Worm (Caenorhabditis elegans) whole organism, young adult: ENCODE results near the gene dnpp-1.

Source experiments
- F52B5.7 ChIP-seq: sonication (generic microtip); optimal IDR thresholded peaks from 2 replicates; lab custom pipeline; 2016; ENCODE audit warnings: mild to moderate bottlenecking, missing genetic modification characterization, missing compliant biosample characterization
- K11D2.4 ChIP-seq: fragments of 200-800 bp; sonication (Bioruptor generic); IDR thresholded peaks from 2 replicates; pipeline ENCODE4 v1.3.6; 2022; ENCODE audit warnings: missing genetic modification reagents, missing genetic modification characterization, missing compliant biosample characterization
- K12H6.12 ChIP-seq: fragments of 200-800 bp; sonication (Bioruptor generic); optimal IDR thresholded peaks from 2 replicates; lab custom pipeline; 2018; ENCODE audit warnings: mild to moderate bottlenecking, missing genetic modification characterization, missing compliant biosample characterization
- T07F8.4 ChIP-seq: sonication (generic microtip); optimal IDR thresholded peaks from 2 replicates; lab custom pipeline; 2016; ENCODE audit warnings: mild to moderate bottlenecking, missing genetic modification characterization, moderate library complexity, missing compliant biosample characterization
- T26A5.8 ChIP-seq: sonication (generic microtip); optimal IDR thresholded peaks from 2 replicates; lab custom pipeline; 2016; ENCODE audit warnings: missing genetic modification characterization, missing compliant biosample characterization
- Y79H2A.3 ChIP-seq: fragments of 200-800 bp; sonication (Bioruptor generic); conservative IDR thresholded peaks from 2 replicates; pipeline ENCODE4 v1.3.6; 2022; ENCODE audit warnings: missing genetic modification reagents, missing genetic modification characterization, missing compliant biosample characterization
- ZK185.1 ChIP-seq: sonication (generic microtip); optimal IDR thresholded peaks from 2 replicates; lab custom pipeline; 2016; ENCODE audit warnings: mild to moderate bottlenecking, missing genetic modification characterization, missing compliant biosample characterization; ENCODE audit not compliant: poor library complexity, severe bottlenecking
- ama-1 ChIP-seq, 3 experiments: fragments of 150-350 bp in 1 of 3; sonication (generic microtip) in 2 of 3; optimal IDR thresholded peaks; 2 replicates each; lab custom pipeline; 2014 to 2018; ENCODE audit warnings: missing biosample characterization in 2 of 3, missing genetic modification characterization in 2 of 3, missing genetic modification reagents in 2 of 3
- aptf-2 ChIP-seq: fragments of 200-800 bp; sonication (Bioruptor generic); conservative IDR thresholded peaks from 2 replicates; pipeline ENCODE4 v1.3.6; 2022; ENCODE audit warnings: missing genetic modification reagents, missing genetic modification characterization, missing compliant biosample characterization
- attf-6 ChIP-seq: fragments of 200-800 bp; sonication (Bioruptor generic); IDR thresholded peaks from 2 replicates; pipeline ENCODE4 v1.3.6; 2022; ENCODE audit warnings: missing genetic modification reagents, missing genetic modification characterization, missing compliant biosample characterization
- egl-44 ChIP-seq: fragments of 200-800 bp; sonication (Bioruptor generic); IDR thresholded peaks from 2 replicates; pipeline ENCODE4 v1.3.6; 2022; ENCODE audit warnings: missing genetic modification reagents, missing genetic modification characterization, missing compliant biosample characterization
- ekl-4 ChIP-seq: fragments of 200-800 bp; sonication (Bioruptor generic); IDR thresholded peaks from 2 replicates; pipeline ENCODE4 v1.3.6; 2022; ENCODE audit warnings: missing genetic modification reagents, missing genetic modification characterization, missing compliant biosample characterization
- gei-17 ChIP-seq: fragments of 200-800 bp; sonication (Bioruptor generic); optimal IDR thresholded peaks from 2 replicates; lab custom pipeline; 2018; ENCODE audit warnings: mild to moderate bottlenecking, missing genetic modification characterization, missing compliant biosample characterization
- him-1 ChIP-seq: sonication (generic microtip); optimal IDR thresholded peaks from 2 replicates; lab custom pipeline; 2016; ENCODE audit warnings: missing genotype, missing genetic modification reagents, missing genetic modification characterization, missing compliant biosample characterization
- hmg-20 ChIP-seq: fragments of 200-800 bp; sonication (Bioruptor generic); IDR thresholded peaks from 2 replicates; pipeline ENCODE4 v1.3.6; 2022; ENCODE audit warnings: missing genetic modification reagents, missing genetic modification characterization, missing compliant biosample characterization
- lin-26 ChIP-seq: fragments of 200-800 bp; sonication (Bioruptor generic); IDR thresholded peaks from 2 replicates; pipeline ENCODE4 v1.3.6; 2022; ENCODE audit warnings: missing genetic modification reagents, missing genetic modification characterization, missing compliant biosample characterization
- lin-40 ChIP-seq: sonication (generic microtip); optimal IDR thresholded peaks from 2 replicates; lab custom pipeline; 2016; ENCODE audit warnings: missing genetic modification characterization, mild to moderate bottlenecking, missing compliant biosample characterization, missing genotype, missing genetic modification reagents
- lin-54 ChIP-seq: fragments of 200-800 bp; sonication (Bioruptor generic); optimal IDR thresholded peaks from 2 replicates; lab custom pipeline; 2018; ENCODE audit warnings: mild to moderate bottlenecking, missing genetic modification characterization, missing compliant biosample characterization
- lsy-27 ChIP-seq: sonication (generic microtip); optimal IDR thresholded peaks from 2 replicates; lab custom pipeline; 2017; ENCODE audit warnings: missing genetic modification characterization, mild to moderate bottlenecking, missing compliant biosample characterization, antibody characterized with exemption, missing genotype, borderline replicate concordance; ENCODE audit not compliant: insufficient read depth
- madf-6 ChIP-seq: fragments of 200-800 bp; sonication (Bioruptor generic); IDR thresholded peaks from 2 replicates; pipeline ENCODE4 v1.3.6; 2022; ENCODE audit warnings: missing genetic modification reagents, missing genetic modification characterization, missing compliant biosample characterization
- madf-8 ChIP-seq: fragments of 200-800 bp; sonication (Bioruptor generic); conservative IDR thresholded peaks from 2 replicates; pipeline ENCODE4 v1.3.6; 2022; ENCODE audit warnings: missing genetic modification reagents, missing genetic modification characterization, missing compliant biosample characterization
- nhr-27 ChIP-seq: fragments of 200-800 bp; sonication (Bioruptor generic); optimal IDR thresholded peaks from 2 replicates; lab custom pipeline; 2018; ENCODE audit warnings: mild to moderate bottlenecking, missing genetic modification characterization, moderate library complexity, missing compliant biosample characterization
- nhr-90 ChIP-seq: sonication (generic microtip); optimal IDR thresholded peaks from 2 replicates; lab custom pipeline; 2016; ENCODE audit warnings: missing genotype, mild to moderate bottlenecking, missing genetic modification characterization, missing compliant biosample characterization
- pha-4 ChIP-seq: fragments of 150-350 bp; sonication (generic microtip); optimal IDR thresholded peaks from 2 replicates; lab custom pipeline; 2014; ENCODE audit warnings: missing biosample characterization, missing genetic modification reagents, missing genetic modification characterization
- rec-8 ChIP-seq, 2 experiments: sonication (generic microtip); optimal IDR thresholded peaks; 2 replicates each; lab custom pipeline; 2016; ENCODE audit warnings: mild to moderate bottlenecking in 2 of 2, missing genetic modification characterization in 2 of 2, missing genetic modification reagents in 2 of 2, missing genotype in 2 of 2, missing biosample characterization in 1 of 2, missing compliant biosample characterization in 1 of 2, moderate library complexity in 1 of 2
- snpc-1.1 ChIP-seq: sonication (generic microtip); optimal IDR thresholded peaks from 2 replicates; lab custom pipeline; 2017; ENCODE audit warnings: missing genetic modification characterization, mild to moderate bottlenecking, missing compliant biosample characterization, antibody characterized with exemption, moderate library complexity, missing genotype, missing genetic modification reagents; ENCODE audit not compliant: insufficient read depth
- snpc-4 ChIP-seq, 5 experiments: fragments of 150-350 bp in 1 of 5; sonication (generic microtip) in 4 of 5; optimal IDR thresholded peaks; 2 replicates each; lab custom pipeline; 2014 to 2018; ENCODE audit warnings: missing genetic modification characterization in 5 of 5, missing biosample characterization in 3 of 5, antibody characterized with exemption in 2 of 5, mild to moderate bottlenecking in 2 of 5, missing compliant biosample characterization in 2 of 5, missing genotype in 2 of 5, moderate library complexity in 2 of 5, missing genetic modification reagents in 1 of 5
- somi-1 ChIP-seq: fragments of 200-800 bp; sonication (Bioruptor generic); optimal IDR thresholded peaks from 2 replicates; lab custom pipeline; 2018; ENCODE audit warnings: mild to moderate bottlenecking, missing genetic modification characterization, missing compliant biosample characterization
- sptf-2 ChIP-seq: fragments of 200-800 bp; sonication (Bioruptor generic); optimal IDR thresholded peaks from 2 replicates; lab custom pipeline; 2018; ENCODE audit warnings: mild to moderate bottlenecking, missing genetic modification characterization, missing compliant biosample characterization
- tbp1 ChIP-seq: fragments of 200-800 bp; sonication (Bioruptor generic); optimal IDR thresholded peaks from 2 replicates; lab custom pipeline; 2018; ENCODE audit warnings: mild to moderate bottlenecking, missing genetic modification characterization, missing compliant biosample characterization
- tlf-1 ChIP-seq: fragments of 200-800 bp; sonication (Bioruptor generic); optimal IDR thresholded peaks from 2 replicates; lab custom pipeline; 2018; ENCODE audit warnings: mild to moderate bottlenecking, missing genetic modification characterization, missing compliant biosample characterization
- unc-62 ChIP-seq: fragments of 150-350 bp; optimal IDR thresholded peaks from 2 replicates; lab custom pipeline; 2014; ENCODE audit warnings: missing biosample characterization, missing genetic modification reagents, missing genetic modification characterization
- zfh-2 ChIP-seq: fragments of 200-800 bp; sonication (Bioruptor generic); conservative IDR thresholded peaks from 2 replicates; pipeline ENCODE4 v1.3.6; 2022; ENCODE audit warnings: missing genetic modification reagents, missing genetic modification characterization, missing compliant biosample characterization
- ztf-18 ChIP-seq: sonication (generic microtip); optimal IDR thresholded peaks from 2 replicates; lab custom pipeline; 2016; ENCODE audit warnings: missing genotype, mild to moderate bottlenecking, missing genetic modification characterization, missing compliant biosample characterization
- ztf-25 ChIP-seq: fragments of 200-800 bp; sonication (Bioruptor generic); IDR thresholded peaks from 2 replicates; pipeline ENCODE4 v1.3.6; 2022; ENCODE audit warnings: missing genetic modification reagents, missing genetic modification characterization, missing compliant biosample characterization
- ztf-26 ChIP-seq: sonication (generic microtip); optimal IDR thresholded peaks from 2 replicates; lab custom pipeline; 2017; ENCODE audit warnings: missing genetic modification characterization, missing compliant biosample characterization
- ztf-3 ChIP-seq: fragments of 200-800 bp; sonication (Bioruptor generic); optimal IDR thresholded peaks from 2 replicates; lab custom pipeline; 2018; ENCODE audit warnings: mild to moderate bottlenecking, missing genetic modification characterization, missing compliant biosample characterization

Gene dnpp-1

ce11 chrIII:5838159-5839046, 25.2 kb downstream of the dnpp-1 start (continued):
- TF ChIP-seq madf-6 (GFP tag; lab: Robert Waterston, UW) (no peak), unc-62 (no peak), lin-26 (no peak), lin-40 (tag; lab: Kevin White, UChicago) (peak; percentile 34), madf-8 (GFP tag; lab: Robert Waterston, UW) (no peak), ztf-18 (no peak), tlf-1 (GFP tag; lab: Kevin White, UChicago) (no peak), ztf-3 (GFP tag; lab: Kevin White, UChicago) (no peak), attf-6 (GFP tag; lab: Robert Waterston, UW) (no peak), somi-1 (GFP tag; lab: Kevin White, UChicago) (no peak), nhr-27 (no peak), pha-4 (tag; lab: Kevin White, UChicago) (peak; percentile 66), zfh-2 (GFP tag; lab: Robert Waterston, UW) (no peak), hmg-20 (GFP tag; lab: Robert Waterston, UW) (no peak), ztf-25 (GFP tag; lab: Robert Waterston, UW) (no peak), ekl-4 (no peak), snpc-4 (GFP tag; optimal IDR thresholded peaks at IDR 0.05; lab: Kevin White, UChicago) (no peak), snpc-4 (tag; optimal IDR thresholded peaks at IDR 0.05; lab: Kevin White, UChicago) (peak in 1 of 4 experiments; percentile 33), him-1 (no peak), F52B5.7 (tag; lab: Kevin White, UChicago) (no peak), K11D2.4 (GFP tag; lab: Robert Waterston, UW) (no peak), rec-8 (tag; optimal IDR thresholded peaks at IDR 0.05; lab: Kevin White, UChicago) (no peak), ztf-26 (tag; lab: Kevin White, UChicago) (no peak), T26A5.8 (tag; lab: Kevin White, UChicago) (no peak), nhr-90 (tag; lab: Kevin White, UChicago) (peak; percentile 19), T07F8.4 (tag; lab: Kevin White, UChicago) (no peak), snpc-1.1 (tag; lab: Kevin White, UChicago) (no peak), tbp1 (GFP tag; lab: Kevin White, UChicago) (no peak), K12H6.12 (tag; lab: Kevin White, UChicago) (no peak), gei-17 (GFP tag; lab: Kevin White, UChicago) (no peak), Y79H2A.3 (GFP tag; lab: Robert Waterston, UW) (no peak), egl-44 (GFP tag; lab: Robert Waterston, UW) (0 out of 2 replicates have a peak, but pooled peaks have one; percentile 17), ZK185.1 (no peak), aptf-2 (GFP tag; lab: Robert Waterston, UW) (no peak), sptf-2 (GFP tag; lab: Kevin White, UChicago) (no peak), lin-54 (GFP tag; lab: Kevin White, UChicago) (peak; percentile 9), lsy-27 (no peak), ama-1 (optimal IDR thresholded peaks at IDR 0.05; lab: Kevin White, UChicago) (peak; percentile 77), ama-1 (GFP tag; optimal IDR thresholded peaks at IDR 0.05; lab: Kevin White, UChicago) (no peak)
